Worm (Caenorhabditis elegans) whole organism, L2 larva: Measurements from ENCODE around the gene R09E10.6.

Experiments
- C34F6.9 ChIP-seq: fragments of 150-350 bp; optimal IDR thresholded peaks from 2 replicates; lab custom pipeline; 2014; ENCODE audit warnings: missing biosample characterization, missing genetic modification characterization
- F13H6.1 ChIP-seq: sonication (generic microtip); optimal IDR thresholded peaks from 2 replicates; lab custom pipeline; 2016; ENCODE audit warnings: missing genetic modification characterization, missing compliant biosample characterization
- R02D3.7 ChIP-seq: fragments of 150-350 bp; optimal IDR thresholded peaks from 2 replicates; lab custom pipeline; 2014; ENCODE audit warnings: missing biosample characterization, missing genetic modification characterization
- alr-1 ChIP-seq: fragments of 150-350 bp; optimal IDR thresholded peaks from 2 replicates; lab custom pipeline; 2014; ENCODE audit warnings: missing biosample characterization, missing genetic modification characterization
- aly-2 ChIP-seq: fragments of 150-350 bp; optimal IDR thresholded peaks from 2 replicates; lab custom pipeline; 2014; ENCODE audit warnings: missing biosample characterization, missing genetic modification characterization
- ama-1 ChIP-seq: fragments of 150-350 bp; optimal IDR thresholded peaks from 2 replicates; lab custom pipeline; 2018; ENCODE audit warnings: inconsistent platforms
- ceh-82 ChIP-seq: fragments of 150-350 bp; optimal IDR thresholded peaks from 2 replicates; lab custom pipeline; 2014; ENCODE audit warnings: missing biosample characterization, missing genetic modification characterization
- crh-2 ChIP-seq: sonication (generic microtip); optimal IDR thresholded peaks from 2 replicates; lab custom pipeline; 2017; ENCODE audit warnings: missing biosample characterization, missing genetic modification characterization
- egl-27 ChIP-seq: sonication (generic microtip); optimal IDR thresholded peaks from 3 replicates; lab custom pipeline; 2017; ENCODE audit warnings: missing biosample characterization, missing genetic modification reagents, missing genetic modification characterization
- elt-1 ChIP-seq: fragments of 150-350 bp; optimal IDR thresholded peaks from 2 replicates; lab custom pipeline; 2014; ENCODE audit warnings: missing biosample characterization, missing genetic modification characterization
- elt-3 ChIP-seq: sonication (generic microtip); optimal IDR thresholded peaks from 2 replicates; lab custom pipeline; 2017; ENCODE audit warnings: missing biosample characterization, missing genetic modification characterization
- fos-1 ChIP-seq: fragments of 150-350 bp; optimal IDR thresholded peaks from 2 replicates; lab custom pipeline; 2014; ENCODE audit warnings: missing biosample characterization, missing genetic modification characterization
- gmeb-1 ChIP-seq: fragments of 150-350 bp; optimal IDR thresholded peaks from 2 replicates; lab custom pipeline; 2014; ENCODE audit warnings: missing biosample characterization, missing genetic modification characterization
- lin-11 ChIP-seq: fragments of 150-350 bp; sonication (generic microtip); optimal IDR thresholded peaks from 2 replicates; lab custom pipeline; 2014; ENCODE audit warnings: missing biosample characterization, missing genetic modification characterization, inconsistent platforms, mixed read lengths
- lin-13 ChIP-seq: fragments of 150-350 bp; optimal IDR thresholded peaks from 2 replicates; lab custom pipeline; 2014; ENCODE audit warnings: missing biosample characterization, missing genetic modification reagents, missing genetic modification characterization
- lsy-2 ChIP-seq, 2 experiments: fragments of 150-350 bp in 1 of 2; sonication (generic microtip) in 1 of 2; optimal IDR thresholded peaks; 2 replicates each; lab custom pipeline; 2014 to 2017; ENCODE audit warnings: missing biosample characterization in 2 of 2, missing genetic modification characterization in 2 of 2
- mab-5 ChIP-seq: fragments of 150-350 bp; optimal IDR thresholded peaks from 2 replicates; lab custom pipeline; 2014; ENCODE audit warnings: missing biosample characterization, missing genetic modification characterization
- mbf-1 ChIP-seq: sonication (generic microtip); optimal IDR thresholded peaks from 2 replicates; lab custom pipeline; 2017; ENCODE audit warnings: missing biosample characterization, missing genetic modification characterization
- mdl-1 ChIP-seq, 2 experiments: fragments of 150-350 bp in 1 of 2; sonication (generic microtip) in 1 of 2; optimal IDR thresholded peaks; 2 replicates each; lab custom pipeline; 2017; ENCODE audit warnings: missing biosample characterization in 2 of 2, missing genetic modification characterization in 2 of 2
- nhr-11 ChIP-seq: fragments of 150-350 bp; optimal IDR thresholded peaks from 2 replicates; lab custom pipeline; 2014; ENCODE audit warnings: missing biosample characterization, missing genetic modification characterization
- nhr-12 ChIP-seq: fragments of 150-350 bp; optimal IDR thresholded peaks from 2 replicates; lab custom pipeline; 2014; ENCODE audit warnings: missing biosample characterization, missing genetic modification characterization
- nhr-129 ChIP-seq: fragments of 150-350 bp; optimal IDR thresholded peaks from 2 replicates; lab custom pipeline; 2014; ENCODE audit warnings: missing biosample characterization, missing genetic modification characterization
- nhr-21 ChIP-seq: fragments of 150-350 bp; optimal IDR thresholded peaks from 2 replicates; lab custom pipeline; 2014; ENCODE audit warnings: missing biosample characterization, missing genetic modification characterization
- nhr-23 ChIP-seq: fragments of 150-350 bp; optimal IDR thresholded peaks from 2 replicates; lab custom pipeline; 2014; ENCODE audit warnings: missing biosample characterization, missing genetic modification reagents, missing genetic modification characterization
- nhr-237 ChIP-seq: fragments of 150-350 bp; optimal IDR thresholded peaks from 2 replicates; lab custom pipeline; 2014; ENCODE audit warnings: missing biosample characterization, missing genetic modification characterization
- nhr-25 ChIP-seq: fragments of 150-350 bp; sonication (generic microtip); optimal IDR thresholded peaks from 3 replicates; lab custom pipeline; 2014; ENCODE audit warnings: missing biosample characterization, missing genetic modification characterization
- nhr-6 ChIP-seq: fragments of 150-350 bp; optimal IDR thresholded peaks from 2 replicates; lab custom pipeline; 2014; ENCODE audit warnings: missing biosample characterization, missing genetic modification characterization
- nhr-77 ChIP-seq: fragments of 150-350 bp; optimal IDR thresholded peaks from 2 replicates; lab custom pipeline; 2014; ENCODE audit warnings: missing biosample characterization, missing genetic modification characterization
- peb-1 ChIP-seq: fragments of 150-350 bp; optimal IDR thresholded peaks from 2 replicates; lab custom pipeline; 2014; ENCODE audit warnings: missing biosample characterization, missing genetic modification characterization
- skn-1 ChIP-seq: sonication (generic microtip); optimal IDR thresholded peaks from 2 replicates; lab custom pipeline; 2017; ENCODE audit warnings: missing biosample characterization, missing genetic modification characterization
- sma-9 ChIP-seq, 2 experiments: fragments of 150-350 bp in 1 of 2; sonication (generic microtip) in 1 of 2; optimal IDR thresholded peaks; 2 replicates each; lab custom pipeline; 2014 to 2016; ENCODE audit warnings: missing genetic modification characterization in 2 of 2, mild to moderate bottlenecking in 1 of 2, missing biosample characterization in 1 of 2, missing compliant biosample characterization in 1 of 2, missing genetic modification reagents in 1 of 2, moderate library complexity in 1 of 2
- snpc-4 ChIP-seq: fragments of 150-350 bp; optimal IDR thresholded peaks from 2 replicates; lab custom pipeline; 2014; ENCODE audit warnings: missing biosample characterization, missing genetic modification characterization
- unc-55 ChIP-seq: fragments of 150-350 bp; sonication (generic microtip); optimal IDR thresholded peaks from 3 replicates; lab custom pipeline; 2014; ENCODE audit warnings: missing biosample characterization, missing genetic modification reagents, missing genetic modification characterization
- unc-62 ChIP-seq: fragments of 150-350 bp; optimal IDR thresholded peaks from 2 replicates; lab custom pipeline; 2014; ENCODE audit warnings: missing biosample characterization, missing genetic modification reagents, missing genetic modification characterization
- zag-1 ChIP-seq: fragments of 150-350 bp; optimal IDR thresholded peaks from 2 replicates; lab custom pipeline; 2014; ENCODE audit warnings: missing biosample characterization, missing genetic modification characterization
- ztf-1 ChIP-seq: fragments of 200-800 bp; sonication (Bioruptor generic); conservative IDR thresholded peaks from 2 replicates; pipeline ENCODE4 v1.3.6; 2022; ENCODE audit warnings: missing genetic modification characterization, missing compliant biosample characterization
- ztf-11 ChIP-seq: sonication (generic microtip); optimal IDR thresholded peaks from 2 replicates; lab custom pipeline; 2017; ENCODE audit warnings: missing biosample characterization, missing genetic modification characterization
- ztf-4 ChIP-seq: fragments of 150-350 bp; optimal IDR thresholded peaks from 2 replicates; lab custom pipeline; 2014; ENCODE audit warnings: missing biosample characterization, missing genetic modification characterization

R09E10.6 gene

ce11 chrIV:10295084-10295483 is 1.2 kb upstream of the R09E10.6 start, which contains the start of gene R09E10.13:
R09E10.13 (minus strand) TSS chrIV:10295144.
- peak; percentile 47 for TF ChIP-seq ztf-4 (tag; lab: Kevin White, UChicago)
- no peak for TF ChIP-seq R02D3.7 (tag; lab: Kevin White, UChicago)

- TF ChIP-seq skn-1 (tag; lab: Kevin White, UChicago) (no peak), egl-27 (no peak), unc-62 (GFP tag; lab: Kevin White, UChicago) (no peak), nhr-11 (tag; lab: Kevin White, UChicago) (no peak), mbf-1 (tag; lab: Kevin White, UChicago) (no peak), peb-1 (tag; lab: Kevin White, UChicago) (no peak), lin-11 (no peak)
Observed at ce11 chrIV:10288575-10288974, 5.4 kb downstream of the R09E10.6 start.

ce11 chrIV:10286655-10287054 is 7.3 kb downstream of the R09E10.6 start, which contains the start of gene ebax-1:
ebax-1 (plus strand) TSS chrIV:10286955.
- no peak for TF ChIP-seq nhr-11 (tag; lab: Kevin White, UChicago)
- TF ChIP-seq peb-1 (tag; lab: Kevin White, UChicago): no peak
- TF ChIP-seq nhr-25 (tag; lab: Kevin White, UChicago): no peak
- no peak for TF ChIP-seq zag-1 (tag; lab: Kevin White, UChicago)
- TF ChIP-seq sma-9 (GFP tag; optimal IDR thresholded peaks at IDR 0.05; lab: Kevin White, UChicago): no peak
- TF ChIP-seq sma-9 (tag; optimal IDR thresholded peaks at IDR 0.05; lab: Kevin White, UChicago): no peak
- TF ChIP-seq skn-1 (tag; lab: Kevin White, UChicago): no peak
- TF ChIP-seq nhr-6: no peak
- TF ChIP-seq crh-2: no peak
- no peak for TF ChIP-seq ztf-11 (tag; lab: Kevin White, UChicago)
- no peak for TF ChIP-seq mbf-1 (tag; lab: Kevin White, UChicago)
- no peak for TF ChIP-seq nhr-12 (tag; lab: Kevin White, UChicago)
- no peak for TF ChIP-seq ceh-82 (tag; lab: Kevin White, UChicago)
- TF ChIP-seq nhr-77 (tag; lab: Kevin White, UChicago): no peak
- TF ChIP-seq mab-5 (tag; lab: Kevin White, UChicago): no peak

ce11 chrIV:10285328-10285727 is 8.6 kb downstream of the R09E10.6 start:
- TF ChIP-seq unc-62 (GFP tag; lab: Kevin White, UChicago) (no peak), ama-1 (lab: Kevin White, UChicago) (no peak), lsy-2 (tag; optimal IDR thresholded peaks at IDR 0.05; lab: Kevin White, UChicago) (peak in 1 of 2 experiments; percentile 20), elt-1 (tag; lab: Kevin White, UChicago) (no peak), aly-2 (tag; lab: Kevin White, UChicago) (no peak)
- TF ChIP-seq, all 48 proteins: peak for 1

- TF ChIP-seq nhr-23 (tag; lab: Kevin White, UChicago) (no peak), nhr-12 (tag; lab: Kevin White, UChicago) (no peak), gmeb-1 (tag; lab: Kevin White, UChicago) (peak; percentile 74), elt-3 (tag; lab: Kevin White, UChicago) (no peak), ztf-4 (tag; lab: Kevin White, UChicago) (no peak), C34F6.9 (tag; lab: Kevin White, UChicago) (peak; percentile 75), zag-1 (tag; lab: Kevin White, UChicago) (peak; percentile 41), nhr-21 (peak; percentile 17), nhr-25 (tag; lab: Kevin White, UChicago) (peak; percentile 29), lsy-2 (tag; optimal IDR thresholded peaks at IDR 0.05; lab: Kevin White, UChicago) (peak in 1 of 2 experiments; percentile 59), nhr-237 (tag; lab: Kevin White, UChicago) (no peak), F13H6.1 (tag; lab: Kevin White, UChicago) (no peak), nhr-129 (tag; lab: Kevin White, UChicago) (peak; percentile 80), mdl-1 (tag; optimal IDR thresholded peaks at IDR 0.05; lab: Kevin White, UChicago) (peak in 1 of 2 experiments; percentile 43), mab-5 (tag; lab: Kevin White, UChicago) (no peak), sma-9 (GFP tag; optimal IDR thresholded peaks at IDR 0.05; lab: Kevin White, UChicago) (peak; percentile 9), sma-9 (tag; optimal IDR thresholded peaks at IDR 0.05; lab: Kevin White, UChicago) (no peak), snpc-4 (tag; lab: Kevin White, UChicago) (no peak), ztf-1 (no peak), lin-11 (peak; percentile 46), unc-55 (GFP tag; lab: Kevin White, UChicago) (peak; percentile 52), alr-1 (no peak), crh-2 (peak; percentile 92), fos-1 (peak; percentile 65), lin-13 (peak; percentile 53), egl-27 (no peak)
- TF ChIP-seq, all 48 proteins: peak for 14
Observed at ce11 chrIV:10284194-10284910, 9.6 kb downstream of the R09E10.6 start, which contains the start of gene rad-51. rad-51 (minus strand) TSS chrIV:10284244.
